Worm (Caenorhabditis elegans) whole organism, L4 larva: ENCODE results near the gene B0222.1.
"Not testable (repeated sequence)": the region's sequence is repeated elsewhere in the genome, so short reads cannot be mapped to it uniquely, and the experiment has no call there.

Source experiments
- D1046.2 ChIP-seq: fragments of 200-800 bp; sonication (Bioruptor generic); IDR thresholded peaks from 2 replicates; pipeline ENCODE4 v1.3.6; 2022; ENCODE audit warnings: missing genetic modification characterization, missing compliant biosample characterization
- F26F4.8 ChIP-seq: fragments of 200-800 bp; sonication (Bioruptor generic); conservative IDR thresholded peaks from 2 replicates; pipeline ENCODE4 v1.3.6; 2022; ENCODE audit warnings: missing genetic modification characterization, missing compliant biosample characterization
- F44E2.7 ChIP-seq: fragments of 200-800 bp; sonication (Bioruptor generic); IDR thresholded peaks from 2 replicates; pipeline ENCODE4 v2.1.2; 2022; ENCODE audit warnings: missing genetic modification characterization, missing compliant biosample characterization
- T26A8.4 ChIP-seq: fragments of 200-800 bp; sonication (Bioruptor generic); IDR thresholded peaks from 2 replicates; pipeline ENCODE4 v1.3.6; 2022; ENCODE audit warnings: missing genetic modification characterization, missing compliant biosample characterization
- Y5F2A.4 ChIP-seq: fragments of 200-800 bp; sonication (Bioruptor generic); optimal IDR thresholded peaks from 2 replicates; lab custom pipeline; 2018; ENCODE audit warnings: mild to moderate bottlenecking, missing genetic modification characterization, missing compliant biosample characterization
- Y75B8A.6 ChIP-seq: fragments of 200-800 bp; sonication (Bioruptor generic); IDR thresholded peaks from 2 replicates; pipeline ENCODE4 v1.3.6; 2022; ENCODE audit warnings: missing genetic modification reagents, missing genetic modification characterization, missing compliant biosample characterization
- ceh-28 ChIP-seq: fragments of 150-350 bp; optimal IDR thresholded peaks from 2 replicates; lab custom pipeline; 2014; ENCODE audit warnings: missing biosample characterization, missing genetic modification reagents, missing genetic modification characterization
- ceh-44 ChIP-seq: fragments of 200-800 bp; sonication (Bioruptor generic); IDR thresholded peaks from 2 replicates; pipeline ENCODE4 v1.3.6; 2022; ENCODE audit warnings: missing genetic modification reagents, missing genetic modification characterization, missing compliant biosample characterization
- ces-1 ChIP-seq: fragments of 150-350 bp; sonication (generic microtip); optimal IDR thresholded peaks from 4 replicates; lab custom pipeline; 2014; ENCODE audit warnings: missing biosample characterization, missing genetic modification reagents, missing genetic modification characterization
- ctbp-1 ChIP-seq: fragments of 200-800 bp; sonication (Bioruptor generic); IDR thresholded peaks from 2 replicates; pipeline ENCODE4 v1.3.6; 2022; ENCODE audit warnings: missing genetic modification reagents, missing genetic modification characterization, missing compliant biosample characterization
- daf-19 ChIP-seq: fragments of 200-800 bp; sonication (Bioruptor generic); conservative IDR thresholded peaks from 2 replicates; pipeline ENCODE4 v1.3.6; 2022; ENCODE audit warnings: missing genetic modification characterization, missing compliant biosample characterization
- daf-8 ChIP-seq: fragments of 200-800 bp; sonication (Bioruptor generic); IDR thresholded peaks from 2 replicates; pipeline ENCODE4 v1.3.6; 2022; ENCODE audit warnings: missing genetic modification characterization, missing compliant biosample characterization
- dmd-6 ChIP-seq: fragments of 200-800 bp; sonication (Bioruptor generic); IDR thresholded peaks from 2 replicates; pipeline ENCODE4 v1.3.6; 2022; ENCODE audit warnings: missing genetic modification reagents, missing genetic modification characterization, missing compliant biosample characterization
- dmd-9 ChIP-seq: fragments of 200-800 bp; sonication (Bioruptor generic); IDR thresholded peaks from 2 replicates; pipeline ENCODE4 v1.3.6; 2022; ENCODE audit warnings: missing genetic modification reagents, missing genetic modification characterization, missing compliant biosample characterization
- dve-1 ChIP-seq: sonication (generic microtip); optimal IDR thresholded peaks from 2 replicates; lab custom pipeline; 2017; ENCODE audit warnings: antibody characterized with exemption, mild to moderate bottlenecking, missing genetic modification characterization, missing compliant biosample characterization; ENCODE audit not compliant: insufficient read depth
- egl-43 ChIP-seq: fragments of 200-800 bp; sonication (Bioruptor generic); IDR thresholded peaks from 2 replicates; pipeline ENCODE4 v1.3.6; 2022; ENCODE audit warnings: missing genetic modification reagents, missing genetic modification characterization, missing compliant biosample characterization
- hlh-11 ChIP-seq: fragments of 200-800 bp; sonication (Bioruptor generic); optimal IDR thresholded peaks from 2 replicates; lab custom pipeline; 2018; ENCODE audit warnings: mild to moderate bottlenecking, missing genetic modification characterization, missing compliant biosample characterization
- hlh-30 ChIP-seq: sonication (generic microtip); optimal IDR thresholded peaks from 2 replicates; lab custom pipeline; 2017; ENCODE audit warnings: antibody characterized with exemption, mild to moderate bottlenecking, missing genetic modification characterization, missing compliant biosample characterization; ENCODE audit not compliant: insufficient read depth
- hmg-1.1 ChIP-seq: fragments of 200-800 bp; sonication (Bioruptor generic); IDR thresholded peaks from 2 replicates; pipeline ENCODE4 v1.3.6; 2022; ENCODE audit warnings: missing genetic modification reagents, missing genetic modification characterization, missing compliant biosample characterization
- lim-7 ChIP-seq: fragments of 200-800 bp; sonication (Bioruptor generic); IDR thresholded peaks from 2 replicates; pipeline ENCODE4 v1.3.6; 2022; ENCODE audit warnings: missing genetic modification characterization, missing compliant biosample characterization
- lin-1 ChIP-seq: fragments of 200-800 bp; sonication (Bioruptor generic); IDR thresholded peaks from 2 replicates; pipeline ENCODE4 v1.3.6; 2022; ENCODE audit warnings: missing genetic modification reagents, missing genetic modification characterization, missing compliant biosample characterization
- lin-13 ChIP-seq: fragments of 150-350 bp; optimal IDR thresholded peaks from 2 replicates; lab custom pipeline; 2014; ENCODE audit warnings: missing biosample characterization, missing genetic modification reagents, missing genetic modification characterization
- lin-38 ChIP-seq: fragments of 200-800 bp; sonication (Bioruptor generic); IDR thresholded peaks from 2 replicates; pipeline ENCODE4 v1.3.6; 2022; ENCODE audit warnings: missing genetic modification reagents, missing genetic modification characterization, missing compliant biosample characterization
- lir-3 ChIP-seq: sonication (generic microtip); optimal IDR thresholded peaks from 2 replicates; lab custom pipeline; 2016; ENCODE audit warnings: mild to moderate bottlenecking, missing genetic modification characterization, missing compliant biosample characterization
- madf-5 ChIP-seq, 2 experiments: fragments of 200-800 bp; sonication (Bioruptor generic); IDR thresholded peaks; 2 replicates each; pipeline ENCODE4 v1.3.6; 2022; ENCODE audit warnings: missing compliant biosample characterization in 2 of 2, missing genetic modification characterization in 2 of 2
- mdt-29 ChIP-seq: fragments of 200-800 bp; sonication (Bioruptor generic); IDR thresholded peaks from 2 replicates; pipeline ENCODE4 v1.3.6; 2022; ENCODE audit warnings: missing genetic modification reagents, missing genetic modification characterization, missing compliant biosample characterization
- mep-1 ChIP-seq: fragments of 150-350 bp; sonication (generic microtip); optimal IDR thresholded peaks from 3 replicates; lab custom pipeline; 2014; ENCODE audit warnings: missing biosample characterization, missing genetic modification characterization
- nhr-11 ChIP-seq: fragments of 150-350 bp; optimal IDR thresholded peaks from 2 replicates; lab custom pipeline; 2014; ENCODE audit warnings: missing biosample characterization, missing genetic modification characterization
- nhr-28 ChIP-seq: fragments of 150-350 bp; optimal IDR thresholded peaks from 2 replicates; lab custom pipeline; 2014; ENCODE audit warnings: missing biosample characterization, missing genetic modification characterization
- nhr-41 ChIP-seq: fragments of 200-800 bp; sonication (Bioruptor generic); IDR thresholded peaks from 2 replicates; pipeline ENCODE4 v1.3.6; 2022; ENCODE audit warnings: missing genetic modification reagents, missing genetic modification characterization, missing compliant biosample characterization
- nhr-48 ChIP-seq: sonication (generic microtip); optimal IDR thresholded peaks from 2 replicates; lab custom pipeline; 2016; ENCODE audit warnings: mild to moderate bottlenecking, missing genetic modification characterization, missing compliant biosample characterization
- nhr-77 ChIP-seq: fragments of 150-350 bp; optimal IDR thresholded peaks from 2 replicates; lab custom pipeline; 2014; ENCODE audit warnings: missing biosample characterization, missing genetic modification characterization
- pha-4 ChIP-seq, 2 experiments: fragments of 150-350 bp in 1 of 2; fragments of 200-800 bp in 1 of 2; sonication (Bioruptor generic) in 1 of 2; IDR thresholded peaks in 1 of 2; optimal IDR thresholded peaks in 1 of 2; 2 replicates each; pipeline versions ENCODE4 v1.3.6 to Lab custom; 2014 to 2022; ENCODE audit warnings: missing genetic modification characterization in 2 of 2, missing genetic modification reagents in 2 of 2, missing biosample characterization in 1 of 2, missing compliant biosample characterization in 1 of 2
- php-3 ChIP-seq: fragments of 200-800 bp; sonication (Bioruptor generic); IDR thresholded peaks from 2 replicates; pipeline ENCODE4 v1.3.6; 2022; ENCODE audit warnings: missing genetic modification reagents, missing genetic modification characterization, missing compliant biosample characterization
- rbr-2 ChIP-seq: sonication (generic microtip); optimal IDR thresholded peaks from 2 replicates; lab custom pipeline; 2016; ENCODE audit warnings: missing genotype, missing genetic modification characterization, missing compliant biosample characterization
- sdz-12 ChIP-seq: fragments of 200-800 bp; sonication (Bioruptor generic); optimal IDR thresholded peaks from 2 replicates; lab custom pipeline; 2018; ENCODE audit warnings: mild to moderate bottlenecking, missing genetic modification characterization, missing compliant biosample characterization
- set-16 ChIP-seq: fragments of 200-800 bp; sonication (Bioruptor generic); IDR thresholded peaks from 2 replicates; pipeline ENCODE4 v1.3.6; 2022; ENCODE audit warnings: missing genetic modification reagents, missing genetic modification characterization, missing compliant biosample characterization
- snpc-1.2 ChIP-seq: fragments of 200-800 bp; sonication (Bioruptor generic); IDR thresholded peaks from 2 replicates; pipeline ENCODE4 v1.3.6; 2022; ENCODE audit warnings: missing genetic modification reagents, missing genetic modification characterization, missing compliant biosample characterization
- spr-1 ChIP-seq: sonication (generic microtip); optimal IDR thresholded peaks from 2 replicates; lab custom pipeline; 2016; ENCODE audit warnings: mild to moderate bottlenecking, missing genetic modification characterization, missing compliant biosample characterization
- tag-97 ChIP-seq: fragments of 200-800 bp; sonication (Bioruptor generic); IDR thresholded peaks from 2 replicates; pipeline ENCODE4 v1.3.6; 2022; ENCODE audit warnings: missing genetic modification characterization, missing compliant biosample characterization
- unc-39 ChIP-seq: sonication (generic microtip); optimal IDR thresholded peaks from 2 replicates; lab custom pipeline; 2017; ENCODE audit warnings: missing biosample characterization, missing genetic modification characterization
- unc-62 ChIP-seq, 3 experiments: fragments of 150-350 bp in 1 of 3; sonication (generic microtip); optimal IDR thresholded peaks in 2 of 3; peaks in 1 of 3; 1 replicate in 1 of 3; 2 replicates in 2 of 3; lab custom pipeline; 2014 to 2017; ENCODE audit warnings: missing biosample characterization in 3 of 3, missing genetic modification characterization in 3 of 3, missing genetic modification reagents in 3 of 3, missing genotype in 1 of 3
- zag-1 ChIP-seq: fragments of 150-350 bp; optimal IDR thresholded peaks from 2 replicates; lab custom pipeline; 2014; ENCODE audit warnings: missing biosample characterization, missing genetic modification characterization
- zfp-2 ChIP-seq: sonication (generic microtip); optimal IDR thresholded peaks from 2 replicates; lab custom pipeline; 2016; ENCODE audit warnings: mild to moderate bottlenecking, missing genetic modification characterization, missing compliant biosample characterization
- zfp-3 ChIP-seq: fragments of 200-800 bp; sonication (Bioruptor generic); conservative IDR thresholded peaks from 2 replicates; pipeline ENCODE4 v1.3.6; 2022; ENCODE audit warnings: missing genetic modification reagents, missing genetic modification characterization, missing compliant biosample characterization
- zip-11 ChIP-seq: fragments of 200-800 bp; sonication (Bioruptor generic); IDR thresholded peaks from 2 replicates; pipeline ENCODE4 v1.3.6; 2022; ENCODE audit warnings: missing genetic modification characterization, missing compliant biosample characterization
- ztf-7 ChIP-seq: fragments of 150-350 bp; optimal IDR thresholded peaks from 2 replicates; lab custom pipeline; 2014; ENCODE audit warnings: missing biosample characterization, missing genetic modification characterization

B0222.1 gene

DNA sequence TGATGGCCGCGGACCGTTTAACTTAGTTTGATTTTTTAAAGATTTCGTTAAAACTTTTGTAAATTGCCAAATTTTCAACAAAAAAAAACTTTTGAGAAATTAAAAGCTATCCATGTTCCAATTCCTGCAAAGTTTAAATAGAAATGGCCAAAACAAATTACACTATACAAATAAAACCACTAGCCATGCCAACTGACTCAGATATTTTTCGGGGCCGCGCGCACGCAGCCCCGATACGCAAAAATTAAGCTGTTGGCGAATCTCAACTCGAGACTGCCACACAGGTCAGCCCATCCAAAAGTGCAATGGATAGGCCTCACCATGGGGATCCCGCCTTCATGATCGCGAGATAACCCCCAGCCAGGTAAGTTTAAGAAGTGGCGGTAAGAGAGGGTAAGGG is 47.4 kb upstream of the B0222.1 start:
- TF ChIP-seq set-16 (0 out of 2 replicates have a peak, but pooled peaks have one; percentile 15), php-3 (GFP tag; lab: Robert Waterston, UW) (peak; percentile 27; the same call in 1 of the 2 replicates), madf-5 (GFP tag; IDR thresholded peaks at IDR 0.05; lab: Robert Waterston, UW) (0 out of 4 replicates have a peak, but pooled peaks of 1 of the 2 experiments have one; percentile 33), pha-4 (GFP tag; IDR thresholded peaks at IDR 0.05; lab: Robert Waterston, UW) (peak; percentile 68), T26A8.4 (GFP tag; lab: Robert Waterston, UW) (0 out of 2 replicates have a peak, but pooled peaks have one; percentile 39), ctbp-1 (peak; percentile 64; the same call in 1 of the 2 replicates), egl-43 (GFP tag; lab: Robert Waterston, UW) (peak; percentile 53; the same call in 1 of the 2 replicates), mdt-29 (GFP tag; lab: Robert Waterston, UW) (peak; percentile 15; the same call in 1 of the 2 replicates), ceh-44 (GFP tag; lab: Robert Waterston, UW) (peak; percentile 41; the same call in 1 of the 2 replicates), lin-38 (GFP tag; lab: Robert Waterston, UW) (peak; percentile 44; the same call in 1 of the 2 replicates), lim-7 (GFP tag; lab: Robert Waterston, UW) (0 out of 2 replicates have a peak, but pooled peaks have one; percentile 16), zfp-3 (peak; percentile 76; the same call in 1 of the 2 replicates)
- not testable (repeated sequence) for TF ChIP-seq pha-4 (tag; optimal IDR thresholded peaks at IDR 0.05; lab: Kevin White, UChicago)
- TF ChIP-seq, all 104 proteins: peak for 12; not testable (repeated sequence) for 92

DNA sequence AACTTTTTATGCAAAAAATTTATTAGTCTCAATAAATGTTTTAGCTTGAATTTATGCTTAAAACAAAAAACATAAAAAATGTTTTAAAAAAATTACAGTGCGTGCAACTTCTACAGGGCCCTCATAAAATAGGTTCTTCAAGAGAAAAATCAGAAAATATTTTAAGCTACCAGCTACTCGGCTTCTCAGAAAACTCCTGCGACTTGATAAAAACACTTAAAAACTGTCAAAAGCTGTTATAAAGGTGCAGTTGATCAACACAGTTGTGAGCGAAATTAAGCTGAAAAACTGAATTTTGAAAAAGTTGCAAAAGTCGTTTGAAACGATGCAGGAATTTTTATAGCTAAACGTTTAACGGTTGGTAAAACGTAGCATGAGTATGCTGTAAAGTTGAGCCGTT is 45.3 kb upstream of the B0222.1 start:
- TF ChIP-seq daf-8 (GFP tag; lab: Robert Waterston, UW) (no peak), mep-1 (no peak), nhr-77 (tag; lab: Kevin White, UChicago) (no peak), hmg-1.1 (peak; percentile 67; the same call in 1 of the 2 replicates), spr-1 (tag; lab: Kevin White, UChicago) (no peak), Y75B8A.6 (GFP tag; lab: Robert Waterston, UW) (peak; percentile 64), zip-11 (GFP tag; lab: Robert Waterston, UW) (no peak), hlh-30 (tag; lab: Kevin White, UChicago) (no peak), D1046.2 (GFP tag; lab: Robert Waterston, UW) (no peak), php-3 (GFP tag; lab: Robert Waterston, UW) (peak; percentile 53), tag-97 (GFP tag; lab: Robert Waterston, UW) (no peak), nhr-11 (tag; lab: Kevin White, UChicago) (no peak), zag-1 (tag; lab: Kevin White, UChicago) (no peak), F44E2.7 (GFP tag; lab: Robert Waterston, UW) (no peak), madf-5 (GFP tag; IDR thresholded peaks at IDR 0.05; lab: Robert Waterston, UW) (0 out of 4 replicates have a peak, but pooled peaks of 1 of the 2 experiments have one; percentile 35), nhr-41 (peak; percentile 63), snpc-1.2 (GFP tag; lab: Robert Waterston, UW) (peak; percentile 80), lin-38 (GFP tag; lab: Robert Waterston, UW) (peak; percentile 42), nhr-48 (tag; lab: Kevin White, UChicago) (no peak), F26F4.8 (no peak), unc-39 (tag; lab: Kevin White, UChicago) (no peak), sdz-12 (GFP tag; lab: Kevin White, UChicago) (peak; percentile 36), ces-1 (GFP tag; lab: Kevin White, UChicago) (no peak), nhr-28 (tag; lab: Kevin White, UChicago) (no peak), ceh-28 (tag; lab: Kevin White, UChicago) (no peak), unc-62 (GFP tag; optimal IDR thresholded peaks at IDR 0.05 in 1 of 2; lab: Kevin White, UChicago) (no peak), unc-62 (tag; optimal IDR thresholded peaks at IDR 0.05; lab: Kevin White, UChicago) (no peak), zfp-2 (tag; lab: Kevin White, UChicago) (no peak), lin-1 (GFP tag; lab: Robert Waterston, UW) (peak; percentile 36; the same call in 1 of the 2 replicates), dve-1 (tag; lab: Kevin White, UChicago) (no peak), dmd-9 (GFP tag; lab: Robert Waterston, UW) (0 out of 2 replicates have a peak, but pooled peaks have one; percentile 47), Y5F2A.4 (GFP tag; lab: Kevin White, UChicago) (no peak), dmd-6 (GFP tag; lab: Robert Waterston, UW) (peak; percentile 60), T26A8.4 (GFP tag; lab: Robert Waterston, UW) (peak; percentile 76; the same call in 1 of the 2 replicates), rbr-2 (tag; lab: Kevin White, UChicago) (no peak), lin-13 (GFP tag; lab: Kevin White, UChicago) (no peak), ztf-7 (tag; lab: Kevin White, UChicago) (no peak), hlh-11 (tag; lab: Kevin White, UChicago) (peak; percentile 12), daf-19 (peak; percentile 85; the same call in 1 of the 2 replicates), lir-3 (tag; lab: Kevin White, UChicago) (no peak)
